Fruit fly (Drosophila melanogaster) Kc167 (cell line): Measurements from ENCODE around the gene Cpr66Cb.

Experiments
- h ChIP-seq: fragments of >200 bp; optimal IDR thresholded peaks from 3 replicates; lab custom pipeline; 2018; ENCODE audit warnings: missing external identifiers
- insv ChIP-seq: fragments of >200 bp; optimal IDR thresholded peaks from 3 replicates; lab custom pipeline; 2018; ENCODE audit warnings: missing external identifiers
- ttk ChIP-seq: sonication (Bioruptor generic); optimal IDR thresholded peaks from 2 replicates; lab custom pipeline; 2017; ENCODE audit warnings: missing external identifiers

DNA sequence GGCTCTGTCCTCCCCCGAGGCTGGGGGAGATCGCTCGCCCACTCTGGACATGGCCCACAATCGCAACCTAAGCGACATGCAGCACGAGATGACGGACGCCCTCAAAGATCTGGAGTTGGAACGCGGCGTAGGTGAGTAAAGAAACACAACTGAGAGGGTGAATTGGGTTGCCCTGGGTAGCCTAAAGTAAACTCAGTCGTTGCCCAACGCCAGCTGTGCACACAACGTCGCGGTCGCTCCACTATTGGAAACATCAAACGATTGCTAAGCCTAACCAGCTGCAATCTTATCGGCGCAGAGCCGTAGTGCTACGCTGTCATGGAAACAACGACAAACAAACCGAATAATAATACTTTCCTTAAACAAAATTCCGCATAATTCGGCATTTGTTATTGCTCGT lies 10.9 kb downstream of the Cpr66Cb start:
- no peak for TF ChIP-seq h
- TF ChIP-seq ttk (lab: Kevin White, UChicago), result no peak
- no peak for TF ChIP-seq insv
